Worm (Caenorhabditis elegans): ENCODE results near the gene F26G1.1.

F26G1.1 gene

DNA sequence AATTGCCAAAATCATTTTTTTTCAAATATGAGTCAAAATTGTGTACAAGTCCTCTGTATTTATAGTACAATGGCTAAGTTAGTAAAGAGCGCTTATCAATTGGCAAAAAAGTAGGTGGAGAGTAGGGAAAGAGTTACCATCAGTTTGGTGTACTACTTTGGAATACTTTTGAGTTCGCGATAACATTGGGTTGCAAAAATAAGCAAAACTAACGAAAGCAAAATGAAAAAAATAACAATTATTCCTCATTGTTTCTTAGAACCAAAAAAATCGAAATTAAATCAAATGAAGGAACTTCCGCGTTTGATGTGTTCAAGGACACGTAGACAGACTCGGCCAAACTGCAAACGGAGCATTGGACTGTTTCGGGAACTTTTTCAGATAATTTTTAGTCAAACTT, 34.7 kb upstream of the F26G1.1 start, which contains the start of gene C27D9.2 (continued):
- TF ChIP-seq Y95B8A.8 (GFP tag; IDR thresholded peaks at IDR 0.05) (no peak), F55B11.4 (tag; optimal IDR thresholded peaks at IDR 0.05; ENCODE audit: borderline replicate concordance, insufficient read depth) (no peak), pbrm-1 (GFP tag; IDR thresholded peaks at IDR 0.05) (no peak), snpc-1.3 (tag; optimal IDR thresholded peaks at IDR 0.05; ENCODE audit: insufficient read depth) (no peak)

DNA sequence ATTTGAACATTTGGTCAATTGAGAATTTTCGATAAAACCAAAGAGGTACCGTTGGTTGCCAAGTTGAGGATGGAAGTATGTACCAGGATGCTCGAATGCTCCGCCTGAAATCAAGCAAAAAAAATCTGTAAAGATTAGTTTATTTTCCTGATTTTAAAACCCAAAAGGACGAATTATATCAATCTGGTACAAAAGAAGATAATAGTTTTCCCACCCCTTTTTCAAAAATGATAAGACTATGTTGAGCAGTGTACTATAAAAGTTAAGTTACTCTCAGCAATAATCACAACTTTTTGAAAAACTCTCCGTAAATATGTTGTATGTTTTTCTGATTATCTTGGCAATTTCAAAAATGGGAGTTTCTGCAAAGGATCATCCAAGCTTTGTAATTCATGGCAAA, 33.0 kb upstream of the F26G1.1 start, which contains the start of gene F26G1.3:
TSS of gene F26G1.3 (plus strand) at position 301 of the 400 bp plus-strand sequence.
- no peak for TF ChIP-seq nfya-1 (tag; optimal IDR thresholded peaks at IDR 0.05; ENCODE audit: borderline replicate concordance, insufficient read depth)
- no peak for TF ChIP-seq athp-1 (tag; optimal IDR thresholded peaks at IDR 0.05)
- TF ChIP-seq nhr-80 (tag; optimal IDR thresholded peaks at IDR 0.05) = no peak
- TF ChIP-seq Y53F4B.3 (GFP tag; IDR thresholded peaks at IDR 0.05) = no peak

DNA sequence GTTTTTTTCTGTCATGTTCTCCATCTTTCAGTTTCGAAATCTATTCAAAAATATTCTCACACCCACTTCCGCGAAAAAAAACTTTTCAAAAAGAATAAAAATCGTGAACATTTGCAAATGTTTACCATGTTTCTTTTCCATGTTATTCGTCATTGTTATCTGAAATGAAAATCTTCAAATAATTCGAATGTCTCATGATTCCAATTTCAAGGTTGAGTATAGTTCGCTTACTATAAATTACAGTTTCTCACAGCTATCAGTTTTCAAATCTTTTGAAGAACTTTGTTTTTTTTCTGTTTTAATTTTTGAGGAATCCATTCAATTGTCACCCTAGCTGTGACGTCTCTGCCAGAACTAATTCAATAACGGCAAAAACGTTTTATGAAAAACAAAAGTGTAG, 31.6 kb upstream of the F26G1.1 start:
- TF ChIP-seq ztf-26 (tag; optimal IDR thresholded peaks at IDR 0.05) = no peak
- no peak for TF ChIP-seq ccch-3 (GFP tag; optimal IDR thresholded peaks at IDR 0.05)
- no peak for TF ChIP-seq cebp-1 (GFP tag; IDR thresholded peaks at IDR 0.05)
- TF ChIP-seq cebp-1 (tag; optimal IDR thresholded peaks at IDR 0.05) = no peak
- TF ChIP-seq K11D2.4 (GFP tag; IDR thresholded peaks at IDR 0.05) = no peak
- no peak for TF ChIP-seq mes-4 (tag; optimal IDR thresholded peaks at IDR 0.05)
- no peak for TF ChIP-seq rpc-1 (optimal IDR thresholded peaks at IDR 0.05)
- no peak for TF ChIP-seq rpc-1 (tag; optimal IDR thresholded peaks at IDR 0.05)
- no peak for TF ChIP-seq ztf-25 (GFP tag; IDR thresholded peaks at IDR 0.05)
- no peak for TF ChIP-seq hlh-26 (GFP tag; conservative IDR thresholded peaks at IDR 0.05)
- TF ChIP-seq snpc-1.1 (tag; optimal IDR thresholded peaks at IDR 0.05; ENCODE audit: insufficient read depth) = no peak
- TF ChIP-seq bed-2 (GFP tag; IDR thresholded peaks at IDR 0.05) = no peak
- no peak for TF ChIP-seq fkh-3 (tag; optimal IDR thresholded peaks at IDR 0.05)
- no peak for TF ChIP-seq nfyb-1 (GFP tag; IDR thresholded peaks at IDR 0.05)
- no peak for TF ChIP-seq sptf-2 (GFP tag; optimal IDR thresholded peaks at IDR 0.05)

DNA sequence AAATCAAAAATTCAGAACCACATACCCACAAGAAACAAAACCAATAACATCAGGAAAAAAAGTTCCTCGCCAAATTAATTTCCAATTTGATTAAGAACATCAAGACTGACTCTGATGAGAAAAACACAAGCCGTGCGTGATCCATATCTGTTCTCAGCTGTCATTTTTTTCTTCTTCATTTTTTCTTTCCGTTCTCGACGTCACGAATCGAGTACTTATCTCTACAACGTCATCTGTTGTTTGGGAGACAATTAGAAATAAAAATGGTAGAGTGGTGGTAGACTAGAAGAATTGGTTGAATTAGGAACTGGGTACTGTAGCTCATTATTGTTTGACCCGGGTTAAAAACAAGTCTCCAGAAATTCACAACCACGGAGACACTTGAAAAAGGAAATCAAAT, 30.4 kb upstream of the F26G1.1 start:
- TF ChIP-seq lin-35 (GFP tag; optimal IDR thresholded peaks at IDR 0.05) (no peak), ztf-26 (tag; optimal IDR thresholded peaks at IDR 0.05) (peak; percentile 6), nfyb-1 (GFP tag; IDR thresholded peaks at IDR 0.05) (no peak)

DNA sequence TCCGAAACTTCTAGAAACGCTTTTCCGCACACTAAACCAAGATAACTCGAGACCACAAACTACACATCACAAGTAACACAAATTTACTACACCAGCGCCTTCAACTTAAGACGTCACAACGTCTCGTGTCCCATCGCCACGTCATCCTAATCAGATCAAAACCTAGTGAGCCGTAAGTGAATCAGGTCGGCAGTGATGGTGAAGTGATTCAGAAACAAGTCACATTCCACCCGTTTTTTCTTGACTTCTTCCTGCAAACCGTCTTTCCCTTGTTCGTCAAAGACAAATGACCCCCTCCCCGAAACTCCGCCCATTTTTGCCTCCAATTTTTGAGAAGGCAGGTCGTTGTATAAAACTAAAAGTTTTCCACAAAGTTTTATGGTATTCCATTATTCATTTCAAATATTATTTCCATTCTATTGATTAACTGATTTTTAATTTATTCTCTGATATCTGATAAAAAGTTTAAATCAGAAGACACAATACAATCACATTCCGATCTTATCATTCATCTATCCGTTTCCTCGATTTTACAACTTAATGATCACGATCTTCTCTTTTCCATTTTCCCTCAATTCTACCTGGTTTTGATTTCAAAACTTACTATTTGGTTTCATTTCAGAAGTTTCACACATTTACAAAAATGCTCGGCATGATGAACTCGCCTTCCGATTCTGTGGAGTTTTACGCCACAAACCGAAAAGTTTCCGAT, 28.7 kb upstream of the F26G1.1 start, which contains the start of gene F26G1.2:
TSS of gene F26G1.2 (plus strand) at position 508 of the 712 bp plus-strand sequence.
- TF ChIP-seq lag-1 (GFP tag; IDR thresholded peaks at IDR 0.05) (no peak), lin-26 (GFP tag; IDR thresholded peaks at IDR 0.05) (peak; percentile 47; the same call in 1 of the 2 replicates), snpc-3.4 (tag; optimal IDR thresholded peaks at IDR 0.05) (no peak), hmg-1.2 (GFP tag; IDR thresholded peaks at IDR 0.05) (no peak), ztf-26 (tag; optimal IDR thresholded peaks at IDR 0.05) (peak; percentile 11)

DNA sequence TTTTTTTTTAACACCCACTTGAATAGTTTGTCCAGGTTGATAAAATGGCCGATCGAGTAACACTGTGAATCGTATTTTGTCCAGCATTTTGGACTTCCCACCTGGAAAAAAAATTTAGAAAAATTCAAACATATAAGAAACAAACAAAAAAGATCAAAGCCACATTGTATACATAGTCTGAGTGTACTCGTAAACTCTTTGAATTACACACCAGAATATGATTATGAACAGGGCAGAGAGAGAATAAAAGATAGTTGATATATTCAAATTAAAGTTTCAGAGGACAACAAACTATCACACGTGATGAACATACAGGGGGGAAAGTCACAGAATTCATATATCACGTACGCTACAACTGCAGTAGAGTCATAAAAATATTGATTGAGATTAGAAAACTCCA, 25.1 kb upstream of the F26G1.1 start, which contains the start of gene ttm-2:
TSS of gene ttm-2 (minus strand) at position 101 of the 400 bp plus-strand sequence.
- no peak for TF ChIP-seq F52B5.7 (tag; optimal IDR thresholded peaks at IDR 0.05)
- TF ChIP-seq rpc-1 (optimal IDR thresholded peaks at IDR 0.05) = no peak
- no peak for TF ChIP-seq rpc-1 (tag; optimal IDR thresholded peaks at IDR 0.05)
- no peak for TF ChIP-seq F39B2.1 (GFP tag; IDR thresholded peaks at IDR 0.05)
- TF ChIP-seq lsy-27 (tag; optimal IDR thresholded peaks at IDR 0.05; ENCODE audit: borderline replicate concordance, insufficient read depth) = no peak
- no peak for TF ChIP-seq ets-4 (GFP tag; optimal IDR thresholded peaks at IDR 0.05)
- no peak for TF ChIP-seq F57A8.1 (GFP tag; optimal IDR thresholded peaks at IDR 0.05)
- TF ChIP-seq aptf-2 (GFP tag; conservative IDR thresholded peaks at IDR 0.05) = no peak
- no peak for TF ChIP-seq zfh-2 (GFP tag; conservative IDR thresholded peaks at IDR 0.05)
- TF ChIP-seq sdz-38 (tag; optimal IDR thresholded peaks at IDR 0.05) = no peak
- no peak for TF ChIP-seq F33H1.4 (GFP tag; IDR thresholded peaks at IDR 0.05)
- no peak for TF ChIP-seq aptf-3 (GFP tag; IDR thresholded peaks at IDR 0.05)
- no peak for TF ChIP-seq cebp-1 (GFP tag; IDR thresholded peaks at IDR 0.05)
- no peak for TF ChIP-seq cebp-1 (tag; optimal IDR thresholded peaks at IDR 0.05)
- no peak for TF ChIP-seq hlh-12 (tag; optimal IDR thresholded peaks at IDR 0.05)
- TF ChIP-seq zim-3 (tag; optimal IDR thresholded peaks at IDR 0.05) = no peak
